Fruit fly (Drosophila melanogaster): ENCODE data around the gene tos.

The tos gene

dm6 chr2L:18694724-18695105, 12.8 kb upstream of the tos start (continued):
- no peak for TF ChIP-seq CG4854 (GFP tag; optimal IDR thresholded peaks at IDR 0.05)
- TF ChIP-seq gcm2 (GFP tag; optimal IDR thresholded peaks at IDR 0.05) = no peak
- TF ChIP-seq br (optimal IDR thresholded peaks at IDR 0.05) = no peak
- TF ChIP-seq bcd (GFP tag; optimal IDR thresholded peaks at IDR 0.05) = no peak
- peak; percentile 16 for TF ChIP-seq Hmr (GFP tag; optimal IDR thresholded peaks at IDR 0.05)
- no peak for TF ChIP-seq ken (GFP tag; IDR thresholded peaks at IDR 0.05)
- no peak for TF ChIP-seq CG18476 (GFP tag; optimal IDR thresholded peaks at IDR 0.05)
- no peak for TF ChIP-seq Gug (GFP tag; IDR thresholded peaks at IDR 0.05)
- no peak for TF ChIP-seq CG8089 (GFP tag; optimal IDR thresholded peaks at IDR 0.05)
- TF ChIP-seq lilli (GFP tag; optimal IDR thresholded peaks at IDR 0.05) = no peak
- TF ChIP-seq Ssrp (tag; optimal IDR thresholded peaks at IDR 0.05) = peak; percentile 22
- no peak for TF ChIP-seq Dbx (GFP tag; IDR thresholded peaks at IDR 0.05)
- TF ChIP-seq so (GFP tag; IDR thresholded peaks at IDR 0.05) = no peak
- peak; percentile 24 for TF ChIP-seq CG7556 (GFP tag; optimal IDR thresholded peaks at IDR 0.05)
- peak; percentile 39; the same call in 2 of the 3 replicates for TF ChIP-seq Aef1 (GFP tag; IDR thresholded peaks at IDR 0.05)
- no peak for TF ChIP-seq CG14965 (GFP tag; optimal IDR thresholded peaks at IDR 0.05; ENCODE audit: borderline replicate concordance)
- no peak for TF ChIP-seq BEAF-32 (GFP tag; optimal IDR thresholded peaks at IDR 0.05)
- no peak for TF ChIP-seq CG8359 (GFP tag; optimal IDR thresholded peaks at IDR 0.05; ENCODE audit: borderline replicate concordance)
- TF ChIP-seq jumu (GFP tag; optimal IDR thresholded peaks at IDR 0.05) = no peak
- TF ChIP-seq Ets97D (GFP tag; optimal IDR thresholded peaks at IDR 0.05) = no peak
- TF ChIP-seq CG12236 (GFP tag; optimal IDR thresholded peaks at IDR 0.05) = no peak
- no peak for TF ChIP-seq CG3726 (GFP tag; IDR thresholded peaks at IDR 0.05)
- no peak for TF ChIP-seq nerfin-1 (tag; optimal IDR thresholded peaks at IDR 0.05)
- TF ChIP-seq phol (tag; optimal IDR thresholded peaks at IDR 0.05) = peak; percentile 19
- TF ChIP-seq CkIIα-i1 (GFP tag; IDR thresholded peaks at IDR 0.05) = no peak
- TF ChIP-seq Atf3 (GFP tag; optimal IDR thresholded peaks at IDR 0.05) = no peak
- no peak for TF ChIP-seq pros (GFP tag; optimal IDR thresholded peaks at IDR 0.05)
- no peak for TF ChIP-seq Nf-YA (GFP tag; IDR thresholded peaks at IDR 0.05)
- TF ChIP-seq CG12659 (GFP tag; optimal IDR thresholded peaks at IDR 0.05) = no peak
- TF ChIP-seq CG11085 (GFP tag; IDR thresholded peaks at IDR 0.05) = no peak
- TF ChIP-seq fu2 (GFP tag; optimal IDR thresholded peaks at IDR 0.05) = no peak
- TF ChIP-seq CG9727 (GFP tag; optimal IDR thresholded peaks at IDR 0.05) = no peak
- no peak for TF ChIP-seq E2f2 (GFP tag; IDR thresholded peaks at IDR 0.05)
- TF ChIP-seq CG6683 (GFP tag; optimal IDR thresholded peaks at IDR 0.05) = no peak
- TF ChIP-seq CG2202 (tag; optimal IDR thresholded peaks at IDR 0.05) = no peak
- no peak for TF ChIP-seq CG12071 (GFP tag; optimal IDR thresholded peaks at IDR 0.05)
- TF ChIP-seq sens (GFP tag) = peak; percentile 89
- TF ChIP-seq MBD-R2 (GFP tag; IDR thresholded peaks at IDR 0.05) = no peak
- TF ChIP-seq H15 (GFP tag; IDR thresholded peaks at IDR 0.05) = no peak
- no peak for TF ChIP-seq CG12299 (tag; optimal IDR thresholded peaks at IDR 0.05)
- TF ChIP-seq CG14050 (GFP tag; IDR thresholded peaks at IDR 0.05) = no peak
- TF ChIP-seq Opbp (GFP tag; IDR thresholded peaks at IDR 0.05; ENCODE audit: partially characterized antibody) = no peak
- TF ChIP-seq scrt (GFP tag; optimal IDR thresholded peaks at IDR 0.05) = no peak
- no peak for TF ChIP-seq lbe (GFP tag; optimal IDR thresholded peaks at IDR 0.05)
- no peak for TF ChIP-seq rib (GFP tag; IDR thresholded peaks at IDR 0.05)
- no peak for TF ChIP-seq sim (GFP tag; IDR thresholded peaks at IDR 0.05)
- no peak for TF ChIP-seq NK7.1 (GFP tag; optimal IDR thresholded peaks at IDR 0.05)
- TF ChIP-seq oc (tag; optimal IDR thresholded peaks at IDR 0.05) = no peak
- TF ChIP-seq chn (GFP tag; optimal IDR thresholded peaks at IDR 0.05) = no peak
- no peak for TF ChIP-seq knrl (GFP tag; IDR thresholded peaks at IDR 0.05; ENCODE audit: partially characterized antibody)
- TF ChIP-seq salm (tag; optimal IDR thresholded peaks at IDR 0.05) = no peak
- peak; percentile 36; the same call in 1 of the 2 replicates for TF ChIP-seq sisA (GFP tag; IDR thresholded peaks at IDR 0.05)
- TF ChIP-seq CG4820 (GFP tag; optimal IDR thresholded peaks at IDR 0.05) = peak; percentile 20

Data from whole organism, embryonic.